Worm (Caenorhabditis elegans) whole organism, L4 larva: ENCODE data around the gene unc-42.

ENCODE experiments used
- F37D6.2 ChIP-seq: sonication (generic microtip); optimal IDR thresholded peaks from 2 replicates; lab custom pipeline; 2016; ENCODE audit warnings: mild to moderate bottlenecking, missing genetic modification characterization, missing compliant biosample characterization
- F44E2.7 ChIP-seq: fragments of 200-800 bp; sonication (Bioruptor generic); IDR thresholded peaks from 2 replicates; pipeline ENCODE4 v2.1.2; 2022; ENCODE audit warnings: missing genetic modification characterization, missing compliant biosample characterization
- F49E8.2 ChIP-seq: sonication (generic microtip); optimal IDR thresholded peaks from 2 replicates; lab custom pipeline; 2016; ENCODE audit warnings: missing compliant biosample characterization, mild to moderate bottlenecking, missing genetic modification characterization, borderline replicate concordance
- T20F7.1 ChIP-seq: fragments of 200-800 bp; sonication (Bioruptor generic); optimal IDR thresholded peaks from 2 replicates; lab custom pipeline; 2018; ENCODE audit warnings: mild to moderate bottlenecking, missing genetic modification characterization, missing compliant biosample characterization
- T26A8.4 ChIP-seq: fragments of 200-800 bp; sonication (Bioruptor generic); IDR thresholded peaks from 2 replicates; pipeline ENCODE4 v1.3.6; 2022; ENCODE audit warnings: missing genetic modification characterization, missing compliant biosample characterization
- ZK337.2 ChIP-seq: fragments of 200-800 bp; sonication (Bioruptor generic); IDR thresholded peaks from 2 replicates; pipeline ENCODE4 v1.3.6; 2022; ENCODE audit warnings: missing genetic modification reagents, missing genetic modification characterization, missing compliant biosample characterization
- aly-2 ChIP-seq: sonication (generic microtip); optimal IDR thresholded peaks from 2 replicates; lab custom pipeline; 2018; ENCODE audit warnings: missing biosample characterization, missing genetic modification characterization
- attf-4 ChIP-seq: sonication (generic microtip); optimal IDR thresholded peaks from 3 replicates; lab custom pipeline; 2017; ENCODE audit warnings: missing biosample characterization, missing genetic modification characterization
- ceh-20 ChIP-seq: fragments of 200-800 bp; sonication (Bioruptor generic); IDR thresholded peaks from 2 replicates; pipeline ENCODE4 v1.3.6; 2022; ENCODE audit warnings: missing genetic modification reagents, missing genetic modification characterization, missing compliant biosample characterization
- ceh-28 ChIP-seq: fragments of 150-350 bp; optimal IDR thresholded peaks from 2 replicates; lab custom pipeline; 2014; ENCODE audit warnings: missing biosample characterization, missing genetic modification reagents, missing genetic modification characterization
- ceh-44 ChIP-seq: fragments of 200-800 bp; sonication (Bioruptor generic); IDR thresholded peaks from 2 replicates; pipeline ENCODE4 v1.3.6; 2022; ENCODE audit warnings: missing genetic modification reagents, missing genetic modification characterization, missing compliant biosample characterization
- ces-1 ChIP-seq: fragments of 150-350 bp; sonication (generic microtip); optimal IDR thresholded peaks from 4 replicates; lab custom pipeline; 2014; ENCODE audit warnings: missing biosample characterization, missing genetic modification reagents, missing genetic modification characterization
- daf-12 ChIP-seq: fragments of 150-350 bp; optimal IDR thresholded peaks from 2 replicates; lab custom pipeline; 2014; ENCODE audit warnings: missing biosample characterization, missing genetic modification reagents, missing genetic modification characterization
- daf-19 ChIP-seq: fragments of 200-800 bp; sonication (Bioruptor generic); conservative IDR thresholded peaks from 2 replicates; pipeline ENCODE4 v1.3.6; 2022; ENCODE audit warnings: missing genetic modification characterization, missing compliant biosample characterization
- dmd-9 ChIP-seq: fragments of 200-800 bp; sonication (Bioruptor generic); IDR thresholded peaks from 2 replicates; pipeline ENCODE4 v1.3.6; 2022; ENCODE audit warnings: missing genetic modification reagents, missing genetic modification characterization, missing compliant biosample characterization
- duxl-1 ChIP-seq: sonication (generic microtip); optimal IDR thresholded peaks from 2 replicates; lab custom pipeline; 2016; ENCODE audit warnings: mild to moderate bottlenecking, missing genetic modification characterization, moderate library complexity, missing compliant biosample characterization; ENCODE audit not compliant: poor library complexity
- gei-8 ChIP-seq: fragments of 200-800 bp; sonication (Bioruptor generic); optimal IDR thresholded peaks from 2 replicates; lab custom pipeline; 2018; ENCODE audit warnings: mild to moderate bottlenecking, missing genetic modification characterization, missing compliant biosample characterization
- hlh-30 ChIP-seq: sonication (generic microtip); optimal IDR thresholded peaks from 2 replicates; lab custom pipeline; 2017; ENCODE audit warnings: antibody characterized with exemption, mild to moderate bottlenecking, missing genetic modification characterization, missing compliant biosample characterization; ENCODE audit not compliant: insufficient read depth
- jun-1 ChIP-seq: fragments of 150-350 bp; optimal IDR thresholded peaks from 2 replicates; lab custom pipeline; 2014; ENCODE audit warnings: missing biosample characterization, missing genetic modification reagents, missing genetic modification characterization
- lim-7 ChIP-seq: fragments of 200-800 bp; sonication (Bioruptor generic); IDR thresholded peaks from 2 replicates; pipeline ENCODE4 v1.3.6; 2022; ENCODE audit warnings: missing genetic modification characterization, missing compliant biosample characterization
- lin-1 ChIP-seq: fragments of 200-800 bp; sonication (Bioruptor generic); IDR thresholded peaks from 2 replicates; pipeline ENCODE4 v1.3.6; 2022; ENCODE audit warnings: missing genetic modification reagents, missing genetic modification characterization, missing compliant biosample characterization
- lin-39 ChIP-seq: fragments of 150-350 bp; optimal IDR thresholded peaks from 2 replicates; lab custom pipeline; 2014; ENCODE audit warnings: missing biosample characterization, missing genetic modification reagents, missing genetic modification characterization
- lir-3 ChIP-seq: sonication (generic microtip); optimal IDR thresholded peaks from 2 replicates; lab custom pipeline; 2016; ENCODE audit warnings: mild to moderate bottlenecking, missing genetic modification characterization, missing compliant biosample characterization
- madf-9 ChIP-seq: fragments of 200-800 bp; sonication (Bioruptor generic); conservative IDR thresholded peaks from 2 replicates; pipeline ENCODE4 v1.3.6; 2022; ENCODE audit warnings: missing genetic modification reagents, missing genetic modification characterization, missing compliant biosample characterization
- mes-2 ChIP-seq: sonication (generic microtip); optimal IDR thresholded peaks from 2 replicates; lab custom pipeline; 2016; ENCODE audit warnings: missing genotype, mild to moderate bottlenecking, missing genetic modification characterization, missing compliant biosample characterization; ENCODE audit not compliant: poor library complexity, severe bottlenecking
- mxl-3 ChIP-seq: fragments of 200-800 bp; sonication (Bioruptor generic); optimal IDR thresholded peaks from 2 replicates; lab custom pipeline; 2018; ENCODE audit warnings: mild to moderate bottlenecking, missing genetic modification characterization, missing compliant biosample characterization
- nhr-102 ChIP-seq: sonication (generic microtip); optimal IDR thresholded peaks from 2 replicates; lab custom pipeline; 2016; ENCODE audit warnings: mild to moderate bottlenecking, missing genetic modification characterization, moderate library complexity, missing compliant biosample characterization
- nhr-11 ChIP-seq: fragments of 150-350 bp; optimal IDR thresholded peaks from 2 replicates; lab custom pipeline; 2014; ENCODE audit warnings: missing biosample characterization, missing genetic modification characterization
- nhr-111 ChIP-seq: fragments of 200-800 bp; sonication (Bioruptor generic); optimal IDR thresholded peaks from 2 replicates; lab custom pipeline; 2018; ENCODE audit warnings: mild to moderate bottlenecking, missing genetic modification characterization, missing compliant biosample characterization
- nhr-28 ChIP-seq: fragments of 150-350 bp; optimal IDR thresholded peaks from 2 replicates; lab custom pipeline; 2014; ENCODE audit warnings: missing biosample characterization, missing genetic modification characterization
- rbr-2 ChIP-seq: sonication (generic microtip); optimal IDR thresholded peaks from 2 replicates; lab custom pipeline; 2016; ENCODE audit warnings: missing genotype, missing genetic modification characterization, missing compliant biosample characterization
- saeg-2 ChIP-seq: fragments of 200-800 bp; sonication (Bioruptor generic); IDR thresholded peaks from 2 replicates; pipeline ENCODE4 v1.3.6; 2022; ENCODE audit warnings: missing genetic modification reagents, missing genetic modification characterization, missing compliant biosample characterization
- snpc-1.2 ChIP-seq: fragments of 200-800 bp; sonication (Bioruptor generic); IDR thresholded peaks from 2 replicates; pipeline ENCODE4 v1.3.6; 2022; ENCODE audit warnings: missing genetic modification reagents, missing genetic modification characterization, missing compliant biosample characterization
- snpc-4 ChIP-seq: fragments of 150-350 bp; optimal IDR thresholded peaks from 2 replicates; lab custom pipeline; 2014; ENCODE audit warnings: missing biosample characterization, missing genetic modification characterization
- spr-3 ChIP-seq: fragments of 200-800 bp; sonication (Bioruptor generic); optimal IDR thresholded peaks from 2 replicates; lab custom pipeline; 2018; ENCODE audit warnings: mild to moderate bottlenecking, missing genetic modification characterization, missing compliant biosample characterization
- tag-97 ChIP-seq: fragments of 200-800 bp; sonication (Bioruptor generic); IDR thresholded peaks from 2 replicates; pipeline ENCODE4 v1.3.6; 2022; ENCODE audit warnings: missing genetic modification characterization, missing compliant biosample characterization
- unc-39 ChIP-seq: sonication (generic microtip); optimal IDR thresholded peaks from 2 replicates; lab custom pipeline; 2017; ENCODE audit warnings: missing biosample characterization, missing genetic modification characterization
- unc-62 ChIP-seq, 3 experiments: fragments of 150-350 bp in 1 of 3; sonication (generic microtip); optimal IDR thresholded peaks in 2 of 3; peaks in 1 of 3; 1 replicate in 1 of 3; 2 replicates in 2 of 3; lab custom pipeline; 2014 to 2017; ENCODE audit warnings: missing biosample characterization in 3 of 3, missing genetic modification characterization in 3 of 3, missing genetic modification reagents in 3 of 3, missing genotype in 1 of 3
- zag-1 ChIP-seq: fragments of 150-350 bp; optimal IDR thresholded peaks from 2 replicates; lab custom pipeline; 2014; ENCODE audit warnings: missing biosample characterization, missing genetic modification characterization
- ztf-7 ChIP-seq: fragments of 150-350 bp; optimal IDR thresholded peaks from 2 replicates; lab custom pipeline; 2014; ENCODE audit warnings: missing biosample characterization, missing genetic modification characterization

unc-42 gene

ce11 chrV:9805161-9805560 lies 36.0 kb upstream of the unc-42 start, which contains the start of gene sru-37:
sru-37 (plus strand) TSS chrV:9805461.
- TF ChIP-seq snpc-4 (tag; lab: Kevin White, UChicago) (no peak), ZK337.2 (GFP tag; lab: Robert Waterston, UW) (no peak), ceh-44 (GFP tag; lab: Robert Waterston, UW) (no peak), T26A8.4 (GFP tag; lab: Robert Waterston, UW) (no peak), F49E8.2 (tag; lab: Kevin White, UChicago) (no peak), nhr-28 (tag; lab: Kevin White, UChicago) (no peak), dmd-9 (no peak), lim-7 (GFP tag; lab: Robert Waterston, UW) (no peak), daf-12 (tag; lab: Kevin White, UChicago) (no peak), duxl-1 (tag; lab: Kevin White, UChicago) (no peak), mes-2 (tag; lab: Kevin White, UChicago) (no peak), hlh-30 (tag; lab: Kevin White, UChicago) (no peak), lin-39 (tag; lab: Kevin White, UChicago) (no peak), madf-9 (GFP tag; lab: Robert Waterston, UW) (no peak), jun-1 (no peak), unc-62 (GFP tag; optimal IDR thresholded peaks at IDR 0.05 in 1 of 2; lab: Kevin White, UChicago) (no peak), unc-62 (tag; optimal IDR thresholded peaks at IDR 0.05; lab: Kevin White, UChicago) (no peak), rbr-2 (tag; lab: Kevin White, UChicago) (no peak), lin-1 (no peak), nhr-111 (GFP tag; lab: Kevin White, UChicago) (no peak), saeg-2 (no peak)
- TF ChIP-seq, all 104 proteins: peak for 0

- TF ChIP-seq duxl-1 (tag; lab: Kevin White, UChicago) (no peak), lin-1 (no peak), snpc-1.2 (GFP tag; lab: Robert Waterston, UW) (no peak), nhr-111 (GFP tag; lab: Kevin White, UChicago) (no peak), mxl-3 (GFP tag; lab: Kevin White, UChicago) (no peak), ceh-20 (GFP tag; lab: Robert Waterston, UW) (no peak)
Observed at ce11 chrV:9803176-9803575, 34.0 kb upstream of the unc-42 start, which contains the start of gene sru-39. sru-39 (plus strand) TSS chrV:9803476.

ce11 chrV:9801965-9802364 lies 32.8 kb upstream of the unc-42 start, which contains the start of gene F46B6.10:
F46B6.10 (minus strand) TSS chrV:9802065.
- TF ChIP-seq tag-97 (GFP tag; lab: Robert Waterston, UW), result no peak
- TF ChIP-seq F37D6.2 (tag; lab: Kevin White, UChicago), result no peak
- no peak for TF ChIP-seq attf-4 (tag; lab: Kevin White, UChicago)
- no peak for TF ChIP-seq jun-1

ce11 chrV:9799076-9799475 lies 29.9 kb upstream of the unc-42 start, which contains the start of gene F46B6.13:
F46B6.13 (minus strand) TSS chrV:9799176.
- TF ChIP-seq nhr-102 (tag; lab: Kevin White, UChicago), result no peak
- TF ChIP-seq F44E2.7, result no peak
- no peak for TF ChIP-seq daf-19 (GFP tag; lab: Robert Waterston, UW)
- no peak for TF ChIP-seq ztf-7 (tag; lab: Kevin White, UChicago)
- no peak for TF ChIP-seq mxl-3 (GFP tag; lab: Kevin White, UChicago)
- no peak for TF ChIP-seq nhr-11 (tag; lab: Kevin White, UChicago)
- TF ChIP-seq unc-39 (tag; lab: Kevin White, UChicago), result no peak
- TF ChIP-seq ceh-28 (tag; lab: Kevin White, UChicago), result no peak
- TF ChIP-seq gei-8 (GFP tag; lab: Kevin White, UChicago), result no peak
- TF ChIP-seq ceh-44 (GFP tag; lab: Robert Waterston, UW), result no peak
- TF ChIP-seq zag-1, result no peak
- no peak for TF ChIP-seq aly-2 (tag; lab: Kevin White, UChicago)
- TF ChIP-seq spr-3, result no peak
- TF ChIP-seq T20F7.1, result no peak
- no peak for TF ChIP-seq lir-3 (tag; lab: Kevin White, UChicago)
- TF ChIP-seq dmd-9, result no peak
- no peak for TF ChIP-seq duxl-1 (tag; lab: Kevin White, UChicago)
- TF ChIP-seq ces-1 (GFP tag; lab: Kevin White, UChicago), result no peak
- TF ChIP-seq nhr-111 (GFP tag; lab: Kevin White, UChicago), result no peak
